Fruit fly (Drosophila melanogaster) whole organism, wandering third instar larva: ENCODE results near the gene indra.

ENCODE experiments used
- CG9705 ChIP-seq: fragments of 200-800 bp; sonication (Bioruptor generic); optimal IDR thresholded peaks from 2 replicates; lab custom pipeline; 2018; ENCODE audit warnings: missing biosample characterization, mild to moderate bottlenecking, missing genetic modification characterization
- Dfd ChIP-seq: fragments of >200 bp; optimal IDR thresholded peaks from 2 replicates; lab custom pipeline; 2017; ENCODE audit warnings: missing biosample characterization, missing genetic modification characterization
- GATAd ChIP-seq: sonication (Bioruptor generic); optimal IDR thresholded peaks from 2 replicates; lab custom pipeline; 2016; ENCODE audit warnings: missing biosample characterization, missing genetic modification characterization
- Hr78 ChIP-seq: fragments of >200 bp; optimal IDR thresholded peaks from 2 replicates; lab custom pipeline; 2017; ENCODE audit warnings: missing biosample characterization, missing genetic modification characterization
- Jra ChIP-seq: sonication (Bioruptor generic); optimal IDR thresholded peaks from 2 replicates; lab custom pipeline; 2016; ENCODE audit warnings: missing biosample characterization, missing genetic modification characterization
- Myc ChIP-seq: fragments of >200 bp; optimal IDR thresholded peaks from 2 replicates; lab custom pipeline; 2017
- OdsH ChIP-seq: fragments of 200-800 bp; sonication (Bioruptor generic); optimal IDR thresholded peaks from 2 replicates; lab custom pipeline; 2016; ENCODE audit warnings: missing biosample characterization, mild to moderate bottlenecking, missing genetic modification characterization
- Rel ChIP-seq, 2 experiments: fragments of 200-800 bp; sonication (Bioruptor generic) in 1 of 2; optimal IDR thresholded peaks; 2 replicates in 1 of 2; 3 replicates in 1 of 2; lab custom pipeline; 2016 to 2019; ENCODE audit warnings: mild to moderate bottlenecking in 2 of 2, missing biosample characterization in 2 of 2, missing genetic modification characterization in 2 of 2, moderate library complexity in 1 of 2
- Vsx2 ChIP-seq: fragments of 200-300, 225-300 bp; sonication (Bioruptor generic); optimal IDR thresholded peaks from 2 replicates; lab custom pipeline; 2018; ENCODE audit warnings: missing biosample characterization, missing genetic modification characterization; ENCODE audit not compliant: partially characterized antibody
- br ChIP-seq: fragments of 200-800 bp; sonication (Bioruptor generic); optimal IDR thresholded peaks from 2 replicates; lab custom pipeline; 2016; ENCODE audit warnings: missing biosample characterization, missing genetic modification characterization
- fru ChIP-seq: fragments of 200-800 bp; sonication (Bioruptor generic); optimal IDR thresholded peaks from 3 replicates; lab custom pipeline; 2016; ENCODE audit warnings: missing biosample characterization, mild to moderate bottlenecking, missing genetic modification characterization
- pan ChIP-seq: fragments of >200 bp; optimal IDR thresholded peaks from 2 replicates; lab custom pipeline; 2017
- psq ChIP-seq: fragments of 200-800 bp; sonication (Bioruptor generic); optimal IDR thresholded peaks from 3 replicates; lab custom pipeline; 2017; ENCODE audit warnings: missing biosample characterization, mild to moderate bottlenecking, missing genetic modification characterization, moderate library complexity
- tai ChIP-seq: sonication (Bioruptor generic); optimal IDR thresholded peaks from 2 replicates; lab custom pipeline; 2016; ENCODE audit warnings: missing biosample characterization, missing genetic modification characterization

DNA sequence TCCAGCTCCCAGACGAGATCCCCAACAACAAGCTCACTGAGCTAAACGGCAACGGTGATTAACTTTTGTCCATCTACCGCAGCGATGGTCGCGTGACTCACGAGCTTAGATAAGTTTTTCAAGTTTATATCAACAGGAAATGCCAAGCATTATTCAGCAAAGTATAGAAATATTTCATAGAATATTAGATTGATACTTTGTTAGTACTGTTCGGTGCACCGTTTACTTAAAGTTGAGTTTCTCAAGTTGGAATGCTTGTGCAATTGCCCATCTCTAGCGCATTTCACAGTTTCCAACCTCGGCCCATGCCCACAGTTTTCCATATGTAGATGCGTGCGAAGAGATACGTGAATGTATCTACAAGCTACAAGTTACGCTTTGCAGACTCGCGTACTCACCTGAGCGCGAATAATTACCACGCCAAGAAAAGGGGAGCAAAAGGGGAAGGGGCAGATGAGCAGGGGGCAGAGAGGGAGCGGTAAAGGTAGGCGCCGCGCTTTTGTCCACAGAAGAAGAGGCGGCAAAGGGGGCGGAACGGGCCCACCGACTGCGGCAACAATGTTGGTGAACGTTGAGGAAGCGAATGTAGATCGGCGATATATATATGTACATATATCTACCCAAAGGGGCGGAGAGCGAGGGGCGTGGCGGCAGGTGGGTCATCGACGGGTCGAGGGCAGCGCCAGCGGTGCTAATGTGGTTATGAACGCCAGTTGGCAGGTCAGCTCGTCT, 34.0 kb upstream of the indra start:
- TF ChIP-seq Dfd (GFP tag; lab: Kevin White, UChicago) (no peak), CG9705 (GFP tag; lab: Kevin White, UChicago) (no peak), psq (GFP tag; lab: Kevin White, UChicago) (no peak), tai (no peak), Rel (GFP tag; optimal IDR thresholded peaks at IDR 0.05; lab: Kevin White, UChicago) (no peak), Rel (tag; optimal IDR thresholded peaks at IDR 0.05; lab: Kevin White, UChicago) (no peak), br (no peak), Myc (lab: Kevin White, UChicago) (no peak), Vsx2 (GFP tag; lab: Kevin White, UChicago) (no peak), Jra (GFP tag; lab: Kevin White, UChicago) (no peak), OdsH (GFP tag; lab: Kevin White, UChicago) (no peak), pan (lab: Kevin White, UChicago) (no peak), GATAd (GFP tag; lab: Kevin White, UChicago) (no peak), Hr78 (GFP tag; lab: Kevin White, UChicago) (no peak), fru (GFP tag; lab: Kevin White, UChicago) (no peak)
